Worm (Caenorhabditis elegans) whole organism, L1 larva: ENCODE results near the gene cpna-2.
A peak's percentile ranks its signal among the peaks of the same experiment; 100 is the strongest.

Experiments
- C04F5.9 ChIP-seq: sonication (generic microtip); optimal IDR thresholded peaks from 2 replicates; lab custom pipeline; 2016; ENCODE audit warnings: missing genetic modification characterization, missing compliant biosample characterization
- C16A3.4 ChIP-seq: fragments of 150-350 bp; optimal IDR thresholded peaks from 2 replicates; lab custom pipeline; 2014; ENCODE audit warnings: missing biosample characterization, missing genetic modification characterization
- C34B4.2 ChIP-seq: sonication (generic microtip); optimal IDR thresholded peaks from 2 replicates; lab custom pipeline; 2017; ENCODE audit warnings: mild to moderate bottlenecking, missing genetic modification characterization, missing compliant biosample characterization
- F16B12.6 ChIP-seq: fragments of 150-350 bp; optimal IDR thresholded peaks from 2 replicates; lab custom pipeline; 2014; ENCODE audit warnings: missing biosample characterization, missing genetic modification characterization
- Y116A8C.19 ChIP-seq: sonication (generic microtip); optimal IDR thresholded peaks from 2 replicates; lab custom pipeline; 2016; ENCODE audit warnings: missing compliant biosample characterization, missing genetic modification characterization, borderline replicate concordance
- aly-2 ChIP-seq: fragments of 150-350 bp; optimal IDR thresholded peaks from 2 replicates; lab custom pipeline; 2014; ENCODE audit warnings: missing biosample characterization, missing genetic modification characterization
- ama-1 ChIP-seq: fragments of 150-350 bp; optimal IDR thresholded peaks from 2 replicates; lab custom pipeline; 2014
- blmp-1 ChIP-seq: fragments of 150-350 bp; optimal IDR thresholded peaks from 2 replicates; lab custom pipeline; 2014; ENCODE audit warnings: missing biosample characterization, missing genetic modification characterization
- ceh-8 ChIP-seq: fragments of 200-800 bp; sonication (Bioruptor generic); optimal IDR thresholded peaks from 2 replicates; lab custom pipeline; 2018; ENCODE audit warnings: mild to moderate bottlenecking, missing genetic modification characterization, moderate library complexity, missing compliant biosample characterization
- ceh-82 ChIP-seq, 3 experiments: fragments of 150-350 bp in 1 of 3; sonication (generic microtip) in 2 of 3; optimal IDR thresholded peaks; 2 replicates each; lab custom pipeline; 2014 to 2017; ENCODE audit warnings: missing biosample characterization in 3 of 3, missing genetic modification characterization in 3 of 3
- ceh-88 ChIP-seq: fragments of 200-800 bp; sonication (Bioruptor generic); IDR thresholded peaks from 2 replicates; pipeline ENCODE4 v1.3.6; 2022; ENCODE audit warnings: missing genetic modification characterization, missing compliant biosample characterization
- ces-1 ChIP-seq: fragments of 150-350 bp; optimal IDR thresholded peaks from 2 replicates; lab custom pipeline; 2014; ENCODE audit warnings: missing biosample characterization, missing genetic modification reagents, missing genetic modification characterization
- dsc-1 ChIP-seq: sonication (generic microtip); optimal IDR thresholded peaks from 2 replicates; lab custom pipeline; 2016; ENCODE audit warnings: mild to moderate bottlenecking, missing genetic modification characterization, missing compliant biosample characterization
- efl-1 ChIP-seq, 4 experiments: fragments of 150-350 bp; optimal IDR thresholded peaks in 3 of 4; peaks in 1 of 4; 1 replicate in 1 of 4; 2 replicates in 3 of 4; lab custom pipeline; 2014; ENCODE audit warnings: missing biosample characterization in 2 of 4, missing genetic modification characterization in 2 of 4, missing genetic modification reagents in 2 of 4
- elt-2 ChIP-seq: sonication (generic microtip); optimal IDR thresholded peaks from 2 replicates; lab custom pipeline; 2016; ENCODE audit warnings: missing genetic modification characterization, mild to moderate bottlenecking, inconsistent platforms, missing compliant biosample characterization, missing genetic modification reagents
- ets-5 ChIP-seq: fragments of 200-800 bp; sonication (Bioruptor generic); IDR thresholded peaks from 2 replicates; pipeline ENCODE4 v1.3.6; 2022; ENCODE audit warnings: missing genetic modification characterization, missing compliant biosample characterization
- fkh-8 ChIP-seq: sonication (generic microtip); optimal IDR thresholded peaks from 2 replicates; lab custom pipeline; 2016; ENCODE audit warnings: mild to moderate bottlenecking, missing genetic modification characterization, missing compliant biosample characterization
- fos-1 ChIP-seq: fragments of 150-350 bp; optimal IDR thresholded peaks from 2 replicates; lab custom pipeline; 2014; ENCODE audit warnings: missing biosample characterization, missing genetic modification characterization
- hpl-2 ChIP-seq: fragments of 150-350 bp; optimal IDR thresholded peaks from 2 replicates; lab custom pipeline; 2014; ENCODE audit warnings: missing biosample characterization, missing genetic modification reagents, missing genetic modification characterization
- irx-1 ChIP-seq: sonication (generic microtip); optimal IDR thresholded peaks from 2 replicates; lab custom pipeline; 2016; ENCODE audit warnings: missing genetic modification characterization, missing compliant biosample characterization
- isw-1 ChIP-seq: fragments of 200-800 bp; sonication (Bioruptor generic); IDR thresholded peaks from 2 replicates; pipeline ENCODE4 v1.3.6; 2022; ENCODE audit warnings: missing genetic modification characterization, missing compliant biosample characterization
- jun-1 ChIP-seq: fragments of 150-350 bp; optimal IDR thresholded peaks from 2 replicates; lab custom pipeline; 2014; ENCODE audit warnings: missing biosample characterization, missing genetic modification reagents, missing genetic modification characterization
- lin-14 ChIP-seq: fragments of 200-800 bp; sonication (Bioruptor generic); optimal IDR thresholded peaks from 2 replicates; lab custom pipeline; 2018; ENCODE audit warnings: mild to moderate bottlenecking, missing genetic modification characterization, moderate library complexity, missing compliant biosample characterization
- lin-15B ChIP-seq: fragments of 150-350 bp; sonication (generic microtip); optimal IDR thresholded peaks from 3 replicates; lab custom pipeline; 2014; ENCODE audit warnings: missing biosample characterization, missing genetic modification characterization
- lin-39 ChIP-seq: fragments of 150-350 bp; optimal IDR thresholded peaks from 2 replicates; lab custom pipeline; 2014; ENCODE audit warnings: missing biosample characterization, missing genetic modification reagents, missing genetic modification characterization
- lir-3 ChIP-seq: sonication (generic microtip); optimal IDR thresholded peaks from 2 replicates; lab custom pipeline; 2016; ENCODE audit warnings: mild to moderate bottlenecking, missing genetic modification characterization, moderate library complexity, missing compliant biosample characterization; ENCODE audit not compliant: poor library complexity
- lsy-2 ChIP-seq, 2 experiments: fragments of 150-350 bp; optimal IDR thresholded peaks; 2 replicates each; lab custom pipeline; 2014; ENCODE audit warnings: missing biosample characterization in 2 of 2, missing genetic modification characterization in 2 of 2
- mab-9 ChIP-seq: fragments of 200-800 bp; sonication (Bioruptor generic); IDR thresholded peaks from 2 replicates; pipeline ENCODE4 v1.3.6; 2022; ENCODE audit warnings: missing genetic modification reagents, missing genetic modification characterization, missing compliant biosample characterization
- mef-2 ChIP-seq: fragments of 150-350 bp; optimal IDR thresholded peaks from 2 replicates; lab custom pipeline; 2014; ENCODE audit warnings: missing biosample characterization, missing genetic modification characterization
- nhr-20 ChIP-seq: sonication (generic microtip); optimal IDR thresholded peaks from 2 replicates; lab custom pipeline; 2016; ENCODE audit warnings: mild to moderate bottlenecking, missing genetic modification characterization, missing compliant biosample characterization
- nhr-47 ChIP-seq: sonication (generic microtip); optimal IDR thresholded peaks from 2 replicates; lab custom pipeline; 2016; ENCODE audit warnings: mild to moderate bottlenecking, missing genetic modification characterization, moderate library complexity, missing compliant biosample characterization
- nhr-76 ChIP-seq: sonication (generic microtip); optimal IDR thresholded peaks from 2 replicates; lab custom pipeline; 2017; ENCODE audit warnings: missing biosample characterization, missing genetic modification characterization
- nhr-85 ChIP-seq: sonication (generic microtip); peaks from one replicate; lab custom pipeline; 2016; ENCODE audit warnings: missing genetic modification characterization, inconsistent platforms, missing compliant biosample characterization
- nhr-90 ChIP-seq: sonication (generic microtip); optimal IDR thresholded peaks from 2 replicates; lab custom pipeline; 2016; ENCODE audit warnings: mild to moderate bottlenecking, missing genetic modification characterization, missing compliant biosample characterization; ENCODE audit not compliant: poor library complexity
- pag-3 ChIP-seq: sonication (generic microtip); optimal IDR thresholded peaks from 2 replicates; lab custom pipeline; 2017; ENCODE audit warnings: missing genetic modification characterization, mild to moderate bottlenecking, missing compliant biosample characterization, antibody characterized with exemption, borderline replicate concordance; ENCODE audit not compliant: insufficient read depth
- pax-3 ChIP-seq: fragments of 200-800 bp; sonication (Bioruptor generic); optimal IDR thresholded peaks from 2 replicates; lab custom pipeline; 2018; ENCODE audit warnings: mild to moderate bottlenecking, missing genetic modification characterization, moderate library complexity, missing compliant biosample characterization
- snu-23 ChIP-seq: sonication (generic microtip); optimal IDR thresholded peaks from 2 replicates; lab custom pipeline; 2016; ENCODE audit warnings: missing genetic modification characterization, missing compliant biosample characterization
- sup-37 ChIP-seq: fragments of 200-800 bp; sonication (Bioruptor generic); optimal IDR thresholded peaks from 2 replicates; lab custom pipeline; 2018; ENCODE audit warnings: mild to moderate bottlenecking, missing genetic modification characterization, missing compliant biosample characterization
- swsn-7 ChIP-seq: sonication (generic microtip); optimal IDR thresholded peaks from 2 replicates; lab custom pipeline; 2016; ENCODE audit warnings: missing genetic modification characterization, missing compliant biosample characterization
- tbx-2 ChIP-seq: sonication (generic microtip); optimal IDR thresholded peaks from 2 replicates; lab custom pipeline; 2016; ENCODE audit warnings: missing genetic modification characterization, missing compliant biosample characterization
- tlp-1 ChIP-seq: fragments of 150-350 bp; optimal IDR thresholded peaks from 2 replicates; lab custom pipeline; 2014; ENCODE audit warnings: missing biosample characterization, missing genetic modification characterization
- unc-130 ChIP-seq: fragments of 150-350 bp; optimal IDR thresholded peaks from 2 replicates; lab custom pipeline; 2017; ENCODE audit warnings: missing biosample characterization, missing genetic modification characterization, inconsistent platforms
- unc-30 ChIP-seq: sonication (generic microtip); optimal IDR thresholded peaks from 2 replicates; lab custom pipeline; 2017; ENCODE audit warnings: missing biosample characterization, missing genetic modification characterization
- xbp-1 ChIP-seq: sonication (generic microtip); optimal IDR thresholded peaks from 2 replicates; lab custom pipeline; 2016; ENCODE audit warnings: missing genetic modification characterization, missing compliant biosample characterization
- zag-1 ChIP-seq: fragments of 150-350 bp; optimal IDR thresholded peaks from 2 replicates; lab custom pipeline; 2014; ENCODE audit warnings: missing biosample characterization, missing genetic modification characterization
- ztf-4 ChIP-seq: fragments of 150-350 bp; optimal IDR thresholded peaks from 2 replicates; lab custom pipeline; 2014; ENCODE audit warnings: missing biosample characterization, missing genetic modification characterization

The cpna-2 gene

DNA sequence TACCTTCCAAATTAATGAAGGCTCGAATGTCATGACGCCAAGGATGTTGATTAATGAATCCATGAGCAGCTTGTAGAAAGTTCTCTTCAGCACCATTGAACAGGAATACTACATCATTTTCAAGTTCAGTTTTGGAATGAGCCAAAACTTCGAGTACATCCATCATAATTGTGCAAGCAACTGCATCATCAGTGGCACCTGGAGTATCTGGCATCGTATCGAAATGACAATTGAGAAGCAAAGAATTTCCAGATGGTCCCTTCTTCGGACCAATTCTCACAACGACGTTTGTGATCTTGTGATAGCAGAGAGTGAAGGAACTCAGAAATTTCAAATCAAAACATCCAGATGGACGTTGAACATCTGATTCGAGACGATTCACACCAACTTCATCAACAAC, 20.3 kb upstream of the cpna-2 start:
- TF ChIP-seq ets-5 (no peak), isw-1 (GFP tag; lab: Robert Waterston, UW) (no peak), xbp-1 (tag; lab: Kevin White, UChicago) (no peak), fkh-8 (tag; lab: Kevin White, UChicago) (no peak), mab-9 (no peak), fos-1 (no peak), blmp-1 (tag; lab: Kevin White, UChicago) (no peak)
- TF ChIP-seq, all 84 proteins: peak for 0

DNA sequence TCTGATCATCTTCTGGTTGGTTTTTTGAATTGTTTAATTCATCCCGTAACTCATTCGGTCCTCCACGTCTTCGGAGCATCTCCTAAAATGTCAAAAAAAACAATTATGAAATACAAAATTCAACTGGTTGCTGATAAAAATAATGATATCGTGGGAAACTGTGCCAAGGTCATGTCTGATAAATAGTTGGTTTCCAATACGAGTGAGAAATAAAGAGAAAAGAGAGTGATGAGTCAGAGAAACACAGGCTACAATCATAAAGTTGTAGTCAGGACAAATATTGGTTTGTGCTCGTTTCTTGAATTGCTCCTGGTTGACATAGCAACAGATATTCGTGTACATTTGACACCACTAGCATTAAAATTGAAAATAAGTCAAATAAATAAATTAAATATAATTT, 19.6 kb upstream of the cpna-2 start, which contains the start of gene B0495.7:
Gene B0495.7 (minus strand): TSS at position 82 of the 400 bp plus-strand sequence.
- TF ChIP-seq elt-2 (tag; lab: Kevin White, UChicago) (peak; percentile 17), ama-1 (lab: Kevin White, UChicago) (no peak), hpl-2 (GFP tag; lab: Kevin White, UChicago) (no peak), tlp-1 (no peak), isw-1 (GFP tag; lab: Robert Waterston, UW) (no peak), lsy-2 (tag; optimal IDR thresholded peaks at IDR 0.05; lab: Kevin White, UChicago) (no peak), unc-130 (tag; lab: Kevin White, UChicago) (no peak), sup-37 (GFP tag; lab: Kevin White, UChicago) (no peak), ceh-82 (tag; optimal IDR thresholded peaks at IDR 0.05; lab: Kevin White, UChicago) (no peak), ceh-8 (GFP tag; lab: Kevin White, UChicago) (no peak), nhr-76 (tag; lab: Kevin White, UChicago) (no peak), zag-1 (tag; lab: Kevin White, UChicago) (no peak), efl-1 (optimal IDR thresholded peaks at IDR 0.05; lab: Kevin White, UChicago) (no peak), efl-1 (GFP tag; optimal IDR thresholded peaks at IDR 0.05 in 1 of 2; lab: Kevin White, UChicago) (peak in 1 of 2 experiments; percentile 56), irx-1 (no peak)

DNA sequence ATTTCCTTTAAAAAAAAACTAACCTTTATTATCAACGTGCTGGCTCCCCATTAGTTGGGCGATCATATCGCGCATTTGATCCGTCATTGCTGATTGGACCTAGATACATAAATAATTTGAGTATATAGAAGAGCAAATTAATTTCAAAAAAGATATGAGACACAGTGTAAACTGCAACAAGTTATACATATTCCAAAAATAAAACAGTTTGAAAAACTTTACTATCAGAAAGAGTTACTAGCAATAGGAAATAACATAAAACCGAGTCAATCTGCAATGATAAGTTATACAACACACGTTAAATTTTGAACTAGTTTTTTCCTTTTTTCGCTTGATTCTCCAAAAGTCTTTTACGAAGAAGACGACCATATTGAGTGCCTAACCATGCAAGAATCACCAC, 17.3 kb upstream of the cpna-2 start, which contains the start of gene luc-7L:
Gene luc-7L (minus strand): TSS at position 101 of the 400 bp plus-strand sequence.
- no peak for TF ChIP-seq nhr-47 (tag; lab: Kevin White, UChicago)
- no peak for TF ChIP-seq nhr-20 (tag; lab: Kevin White, UChicago)
- TF ChIP-seq zag-1 (tag; lab: Kevin White, UChicago) = no peak
- no peak for TF ChIP-seq snu-23
- no peak for TF ChIP-seq C34B4.2 (tag; lab: Kevin White, UChicago)
- TF ChIP-seq lin-15B (tag; lab: Kevin White, UChicago) = no peak
- no peak for TF ChIP-seq fkh-8 (tag; lab: Kevin White, UChicago)
- TF ChIP-seq unc-30 (tag; lab: Kevin White, UChicago) = no peak
- no peak for TF ChIP-seq C16A3.4 (tag; lab: Kevin White, UChicago)
- TF ChIP-seq swsn-7 (tag; lab: Kevin White, UChicago) = no peak
- TF ChIP-seq xbp-1 (tag; lab: Kevin White, UChicago) = no peak
- no peak for TF ChIP-seq tbx-2 (tag; lab: Kevin White, UChicago)
- no peak for TF ChIP-seq lsy-2 (tag; optimal IDR thresholded peaks at IDR 0.05; lab: Kevin White, UChicago)
- no peak for TF ChIP-seq nhr-85 (tag; lab: Kevin White, UChicago)
- TF ChIP-seq unc-130 (tag; lab: Kevin White, UChicago) = no peak
- no peak for TF ChIP-seq ces-1 (GFP tag; lab: Kevin White, UChicago)
- TF ChIP-seq pag-3 = no peak

DNA sequence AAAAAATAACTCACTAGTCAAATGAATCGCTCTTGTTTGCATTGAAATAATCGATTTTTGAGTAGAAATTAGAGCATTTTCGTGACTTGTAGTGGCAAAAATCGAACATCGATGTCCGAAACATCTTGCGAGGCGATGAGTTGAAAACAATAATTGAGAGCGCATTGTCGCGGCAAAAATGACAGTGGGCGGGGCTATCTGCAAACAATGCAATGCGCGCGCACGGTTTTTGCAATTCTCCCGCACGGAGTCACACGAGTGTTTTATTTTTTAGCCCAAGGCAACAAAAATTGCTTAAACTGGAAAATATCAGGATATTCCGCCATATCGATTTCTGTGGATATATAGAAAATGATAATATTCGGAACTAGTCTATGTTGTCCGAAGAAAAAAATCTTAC, 16.2 kb upstream of the cpna-2 start, which contains the start of gene B0495.9:
Gene B0495.9 (minus strand): TSS at position 171 of the 400 bp plus-strand sequence.
- no peak for TF ChIP-seq pax-3 (tag; lab: Kevin White, UChicago)
- TF ChIP-seq aly-2 = no peak
- TF ChIP-seq ceh-82 (tag; optimal IDR thresholded peaks at IDR 0.05; lab: Kevin White, UChicago) = peak; percentile 16 to 37 (median 21)
- peak; percentile 50 for TF ChIP-seq dsc-1
- peak; percentile 58; the same call in 1 of the 2 replicates for TF ChIP-seq mab-9
- peak; percentile 42 for TF ChIP-seq xbp-1 (tag; lab: Kevin White, UChicago)
- peak; percentile 42 for TF ChIP-seq lin-14 (GFP tag; lab: Kevin White, UChicago)
- no peak for TF ChIP-seq ces-1 (GFP tag; lab: Kevin White, UChicago)
- TF ChIP-seq C04F5.9 (tag; lab: Kevin White, UChicago) = peak; percentile 26
- no peak for TF ChIP-seq ceh-88
- peak; percentile 31 for TF ChIP-seq lin-39
- TF ChIP-seq jun-1 (tag; lab: Kevin White, UChicago) = no peak
- peak; percentile 56 for TF ChIP-seq nhr-85 (tag; lab: Kevin White, UChicago)
- TF ChIP-seq Y116A8C.19 (tag; lab: Kevin White, UChicago) = no peak
- TF ChIP-seq ztf-4 (tag; lab: Kevin White, UChicago) = no peak
- peak; percentile 68 for TF ChIP-seq snu-23
- peak; percentile 50 for TF ChIP-seq swsn-7 (tag; lab: Kevin White, UChicago)
- TF ChIP-seq lir-3 (tag; lab: Kevin White, UChicago) = peak; percentile 26
- peak; percentile 34 for TF ChIP-seq irx-1
- TF ChIP-seq nhr-90 (tag; lab: Kevin White, UChicago) = peak; percentile 47
- peak; percentile 29 for TF ChIP-seq elt-2 (tag; lab: Kevin White, UChicago)
- TF ChIP-seq F16B12.6 (tag; lab: Kevin White, UChicago) = peak; percentile 47
- no peak for TF ChIP-seq mef-2 (tag; lab: Kevin White, UChicago)
- peak; percentile 41 for TF ChIP-seq nhr-20 (tag; lab: Kevin White, UChicago)
